Worm (Caenorhabditis elegans): ENCODE data around the gene myrf-1.

The myrf-1 gene

ce11 chrII:10516375-10516774 lies 14.0 kb upstream of the myrf-1 start:
- no peak for TF ChIP-seq ces-1 (GFP tag; optimal IDR thresholded peaks at IDR 0.05)

DNA sequence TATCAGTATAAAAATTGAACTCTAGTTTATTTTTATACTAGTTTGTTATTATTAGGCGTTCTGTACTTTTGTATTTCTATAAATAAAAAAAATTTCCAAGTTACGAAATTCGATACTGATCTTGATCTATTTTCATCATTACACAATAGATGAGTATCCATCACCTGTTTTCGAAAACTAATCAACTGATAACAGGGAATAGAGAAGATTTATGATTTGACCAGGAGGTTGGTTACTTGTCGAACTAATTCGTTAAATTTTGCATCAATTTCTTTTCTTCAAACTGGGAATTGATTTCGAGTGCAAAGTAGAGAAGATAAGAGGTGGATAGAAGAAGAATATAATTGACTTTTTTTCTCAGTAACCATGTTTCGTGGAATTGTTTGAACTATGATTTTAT lies 13.1 kb upstream of the myrf-1 start:
- TF ChIP-seq lsy-2 (tag; optimal IDR thresholded peaks at IDR 0.05), result no peak
- TF ChIP-seq mab-5 (tag; optimal IDR thresholded peaks at IDR 0.05), result no peak
- TF ChIP-seq lin-13 (tag; optimal IDR thresholded peaks at IDR 0.05), result no peak
- TF ChIP-seq unc-120 (tag; optimal IDR thresholded peaks at IDR 0.05; ENCODE audit: poor library complexity, severe bottlenecking), result no peak
- TF ChIP-seq ztf-11 (tag; optimal IDR thresholded peaks at IDR 0.05), result no peak
- no peak for TF ChIP-seq ces-1 (GFP tag; optimal IDR thresholded peaks at IDR 0.05)
- TF ChIP-seq lin-32 (GFP tag; optimal IDR thresholded peaks at IDR 0.05), result no peak
- TF ChIP-seq sptf-1 (tag; optimal IDR thresholded peaks at IDR 0.05), result no peak
- no peak for TF ChIP-seq nhr-237 (tag; optimal IDR thresholded peaks at IDR 0.05)

DNA sequence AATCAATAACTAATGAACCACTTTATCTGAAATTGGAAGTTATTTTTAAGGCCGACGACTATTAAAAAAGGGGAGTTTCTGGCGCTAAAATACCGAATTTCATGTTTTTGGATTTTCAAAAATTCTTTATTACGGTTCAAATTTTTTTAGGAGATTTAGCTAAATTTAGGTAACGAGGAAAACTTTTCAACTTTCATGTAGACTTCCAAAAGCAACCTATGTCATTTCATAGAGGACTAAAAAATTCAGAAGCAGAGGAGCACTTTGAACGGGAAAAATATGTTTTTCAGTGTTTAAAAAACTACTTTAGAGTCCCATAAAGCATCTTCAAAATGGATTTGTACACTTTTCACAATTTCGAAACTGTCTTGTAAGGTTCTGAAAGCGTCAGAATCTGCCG lies 11.0 kb upstream of the myrf-1 start:
- TF ChIP-seq bed-3 (GFP tag; optimal IDR thresholded peaks at IDR 0.05) (no peak), unc-39 (tag; optimal IDR thresholded peaks at IDR 0.05) (no peak), unc-120 (tag; optimal IDR thresholded peaks at IDR 0.05; ENCODE audit: poor library complexity, severe bottlenecking) (no peak), tbx-8 (GFP tag; optimal IDR thresholded peaks at IDR 0.05) (no peak)

ce11 chrII:10510242-10510641 lies 7.9 kb upstream of the myrf-1 start, which contains the start of gene F59B10.3:
F59B10.3 (plus strand) TSS chrII:10510542.
- TF ChIP-seq pha-4 (tag; optimal IDR thresholded peaks at IDR 0.05) (peak; percentile 63), mep-1 (tag; optimal IDR thresholded peaks at IDR 0.05) (no peak), nhr-28 (tag; optimal IDR thresholded peaks at IDR 0.05) (no peak)

DNA sequence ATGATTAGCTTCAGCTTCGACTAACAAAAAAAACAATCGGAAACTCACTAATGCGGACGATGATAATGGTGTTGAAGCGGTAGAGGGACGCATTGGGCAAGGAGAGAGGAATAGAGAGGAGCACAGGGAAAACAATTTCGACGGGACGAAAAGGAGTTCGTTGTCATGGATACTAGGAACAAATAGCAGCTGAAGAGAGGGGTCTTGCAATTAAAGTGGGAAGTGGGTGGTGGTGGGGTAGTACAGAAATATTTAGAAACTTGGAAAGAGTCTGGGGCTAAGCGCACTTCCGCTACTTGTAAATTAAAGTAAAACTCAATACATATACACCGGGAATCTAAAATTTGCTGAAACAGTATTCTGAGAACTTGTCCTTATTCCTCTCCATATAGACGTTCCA lies 7.4 kb upstream of the myrf-1 start, which contains the start of gene F59B10.2:
Gene F59B10.2, minus strand, starts transcription at position 101 of the 400 bp plus-strand sequence.
- TF ChIP-seq blmp-1 (tag; optimal IDR thresholded peaks at IDR 0.05), result no peak
- no peak for TF ChIP-seq lin-13 (tag; optimal IDR thresholded peaks at IDR 0.05)
- no peak for TF ChIP-seq nhr-12 (tag; optimal IDR thresholded peaks at IDR 0.05)
- no peak for TF ChIP-seq elt-3 (tag; optimal IDR thresholded peaks at IDR 0.05)
- TF ChIP-seq nhr-2 (tag; optimal IDR thresholded peaks at IDR 0.05), result no peak
- no peak for TF ChIP-seq snpc-4 (tag; optimal IDR thresholded peaks at IDR 0.05)
- TF ChIP-seq tbx-8 (GFP tag; optimal IDR thresholded peaks at IDR 0.05), result no peak
- TF ChIP-seq drap-1 (GFP tag; optimal IDR thresholded peaks at IDR 0.05), result no peak
- no peak for TF ChIP-seq elt-1 (tag; optimal IDR thresholded peaks at IDR 0.05; ENCODE audit: borderline replicate concordance, insufficient read depth)
- TF ChIP-seq bed-3 (GFP tag; optimal IDR thresholded peaks at IDR 0.05), result no peak
- no peak for TF ChIP-seq unc-62 (GFP tag; optimal IDR thresholded peaks at IDR 0.05)
- no peak for TF ChIP-seq nhr-237 (tag; optimal IDR thresholded peaks at IDR 0.05)
- no peak for TF ChIP-seq ceh-43 (GFP tag; optimal IDR thresholded peaks at IDR 0.05)
- TF ChIP-seq mep-1 (tag; optimal IDR thresholded peaks at IDR 0.05), result no peak
- TF ChIP-seq unc-39 (tag; optimal IDR thresholded peaks at IDR 0.05), result no peak
- TF ChIP-seq flh-1 (GFP tag; optimal IDR thresholded peaks at IDR 0.05), result no peak
- TF ChIP-seq ham-2 (GFP tag; optimal IDR thresholded peaks at IDR 0.05), result no peak

DNA sequence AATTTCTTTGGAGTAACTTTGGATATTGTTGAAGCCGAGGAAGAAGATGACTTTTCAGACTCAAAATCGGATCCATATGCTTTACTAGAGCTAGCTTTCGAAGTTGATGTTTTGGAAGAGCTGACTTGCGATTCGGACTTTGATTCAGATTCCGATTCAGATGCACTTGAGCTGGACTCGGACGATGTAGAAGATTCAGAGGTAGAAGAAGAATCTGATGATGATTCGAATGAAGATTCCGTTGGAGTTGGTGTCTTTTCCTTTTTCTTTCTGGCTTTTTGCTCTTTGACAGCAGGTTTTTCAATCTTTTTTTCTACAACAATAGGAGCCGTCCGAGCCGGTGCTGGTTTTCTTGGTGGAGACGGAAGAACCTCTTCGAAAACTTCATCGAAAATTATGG lies 5.6 kb upstream of the myrf-1 start:
- no peak for TF ChIP-seq nhr-28 (tag; optimal IDR thresholded peaks at IDR 0.05)
- no peak for TF ChIP-seq hlh-1 (tag; optimal IDR thresholded peaks at IDR 0.05)

- TF ChIP-seq ham-2 (GFP tag; optimal IDR thresholded peaks at IDR 0.05) (no peak), lin-13 (tag; optimal IDR thresholded peaks at IDR 0.05) (no peak), cnd-1 (tag; optimal IDR thresholded peaks at IDR 0.05) (no peak), ceh-83 (GFP tag; optimal IDR thresholded peaks at IDR 0.05) (no peak), mep-1 (tag; optimal IDR thresholded peaks at IDR 0.05) (no peak)
Measured at ce11 chrII:10505949-10506348, 3.6 kb upstream of the myrf-1 start.
